Fruit fly (Drosophila melanogaster) whole organism, wandering third instar larva: ENCODE data around the gene CG6481.
A peak's percentile ranks its signal among the peaks of the same experiment; 100 is the strongest.

Experiments used
- Abd-B ChIP-seq: fragments of >200 bp; optimal IDR thresholded peaks from 2 replicates; lab custom pipeline; 2017; ENCODE audit warnings: missing biosample characterization, missing genetic modification characterization
- CG32264 ChIP-seq: fragments of 200-800 bp; sonication (Bioruptor generic); optimal IDR thresholded peaks from 2 replicates; lab custom pipeline; 2016; ENCODE audit warnings: missing biosample characterization, missing genetic modification characterization
- CG9705 ChIP-seq: fragments of 200-800 bp; sonication (Bioruptor generic); optimal IDR thresholded peaks from 2 replicates; lab custom pipeline; 2018; ENCODE audit warnings: missing biosample characterization, mild to moderate bottlenecking, missing genetic modification characterization
- CrebA ChIP-seq: fragments of 200-800 bp; sonication (Bioruptor generic); optimal IDR thresholded peaks from 2 replicates; lab custom pipeline; 2016; ENCODE audit warnings: missing biosample characterization, mild to moderate bottlenecking, missing genetic modification characterization, borderline replicate concordance
- Dfd ChIP-seq: fragments of >200 bp; optimal IDR thresholded peaks from 2 replicates; lab custom pipeline; 2017; ENCODE audit warnings: missing biosample characterization, missing genetic modification characterization
- Dif ChIP-seq: fragments of 200-275, 200-300 bp; sonication (Bioruptor generic); optimal IDR thresholded peaks from 2 replicates; lab custom pipeline; 2018; ENCODE audit warnings: missing biosample characterization, missing genetic modification characterization; ENCODE audit not compliant: partially characterized antibody
- GATAd ChIP-seq: sonication (Bioruptor generic); optimal IDR thresholded peaks from 2 replicates; lab custom pipeline; 2016; ENCODE audit warnings: missing biosample characterization, missing genetic modification characterization
- HLH106 ChIP-seq: fragments of 200-800 bp; optimal IDR thresholded peaks from 3 replicates; lab custom pipeline; 2019; ENCODE audit warnings: missing biosample characterization, mild to moderate bottlenecking, missing genetic modification characterization, moderate library complexity
- Hnf4 ChIP-seq: fragments of 200-800 bp; sonication (Bioruptor generic); optimal IDR thresholded peaks from 2 replicates; lab custom pipeline; 2016; ENCODE audit warnings: missing biosample characterization, mild to moderate bottlenecking, missing genetic modification characterization
- Hr78 ChIP-seq: fragments of >200 bp; optimal IDR thresholded peaks from 2 replicates; lab custom pipeline; 2017; ENCODE audit warnings: missing biosample characterization, missing genetic modification characterization
- Hr83 ChIP-seq: fragments of 200-300 bp; sonication (Bioruptor generic); optimal IDR thresholded peaks from 2 replicates; lab custom pipeline; 2016; ENCODE audit warnings: missing biosample characterization, mild to moderate bottlenecking, missing genetic modification characterization, moderate library complexity; ENCODE audit not compliant: poor library complexity, severe bottlenecking
- Jra ChIP-seq: sonication (Bioruptor generic); optimal IDR thresholded peaks from 2 replicates; lab custom pipeline; 2016; ENCODE audit warnings: missing biosample characterization, missing genetic modification characterization
- Mio ChIP-seq: sonication (Bioruptor generic); optimal IDR thresholded peaks from 2 replicates; lab custom pipeline; 2016; ENCODE audit warnings: missing biosample characterization, missing genetic modification characterization
- Myc ChIP-seq: fragments of >200 bp; optimal IDR thresholded peaks from 2 replicates; lab custom pipeline; 2017
- N ChIP-seq: fragments of >200 bp; optimal IDR thresholded peaks from 2 replicates; lab custom pipeline; 2018; ENCODE audit warnings: missing biosample characterization, missing external identifiers, missing genetic modification characterization
- OdsH ChIP-seq: fragments of 200-800 bp; sonication (Bioruptor generic); optimal IDR thresholded peaks from 2 replicates; lab custom pipeline; 2016; ENCODE audit warnings: missing biosample characterization, mild to moderate bottlenecking, missing genetic modification characterization
- Rel ChIP-seq, 2 experiments: fragments of 200-800 bp; sonication (Bioruptor generic) in 1 of 2; optimal IDR thresholded peaks; 2 replicates in 1 of 2; 3 replicates in 1 of 2; lab custom pipeline; 2016 to 2019; ENCODE audit warnings: mild to moderate bottlenecking in 2 of 2, missing biosample characterization in 2 of 2, missing genetic modification characterization in 2 of 2, moderate library complexity in 1 of 2
- Sp1 ChIP-seq: fragments of 200-800 bp; sonication (Bioruptor generic); optimal IDR thresholded peaks from 3 replicates; lab custom pipeline; 2019; ENCODE audit warnings: missing biosample characterization, mild to moderate bottlenecking, missing genetic modification characterization, moderate library complexity
- Vsx2 ChIP-seq: fragments of 200-300, 225-300 bp; sonication (Bioruptor generic); optimal IDR thresholded peaks from 2 replicates; lab custom pipeline; 2018; ENCODE audit warnings: missing biosample characterization, missing genetic modification characterization; ENCODE audit not compliant: partially characterized antibody
- br ChIP-seq: fragments of 200-800 bp; sonication (Bioruptor generic); optimal IDR thresholded peaks from 2 replicates; lab custom pipeline; 2016; ENCODE audit warnings: missing biosample characterization, missing genetic modification characterization
- brk ChIP-seq: fragments of 200-800 bp; sonication (Bioruptor generic); optimal IDR thresholded peaks from 2 replicates; lab custom pipeline; 2016; ENCODE audit warnings: missing biosample characterization, mild to moderate bottlenecking, missing genetic modification characterization
- dl ChIP-seq, 2 experiments: fragments of 175-275, 200-275 bp in 1 of 2; fragments of 200-275 bp in 1 of 2; sonication (Bioruptor generic); optimal IDR thresholded peaks; lab custom pipeline; 2018; ENCODE audit warnings: mild to moderate bottlenecking in 2 of 2, missing biosample characterization in 2 of 2, missing genetic modification characterization in 2 of 2, moderate library complexity in 2 of 2; ENCODE audit not compliant: partially characterized antibody in 2 of 2, insufficient read depth in 1 of 2
- dmrt93B ChIP-seq: fragments of 200-800 bp; sonication (Bioruptor generic); optimal IDR thresholded peaks from 2 replicates; lab custom pipeline; 2018; ENCODE audit warnings: missing biosample characterization, mild to moderate bottlenecking, missing genetic modification characterization
- dsf ChIP-seq: sonication (Bioruptor generic); optimal IDR thresholded peaks from 2 replicates; lab custom pipeline; 2016; ENCODE audit warnings: missing biosample characterization, missing genetic modification characterization, borderline replicate concordance
- ey ChIP-seq: fragments of 200-800 bp; sonication (Bioruptor generic); optimal IDR thresholded peaks from 2 replicates; lab custom pipeline; 2016; ENCODE audit warnings: missing biosample characterization, missing genetic modification characterization
- foxo ChIP-seq, 2 experiments: fragments of 200-800 bp; sonication (Bioruptor generic); optimal IDR thresholded peaks; 2 replicates in 1 of 2; 3 replicates in 1 of 2; lab custom pipeline; 2016 to 2017; ENCODE audit warnings: missing biosample characterization in 2 of 2, missing genetic modification characterization in 2 of 2
- fru ChIP-seq: fragments of 200-800 bp; sonication (Bioruptor generic); optimal IDR thresholded peaks from 3 replicates; lab custom pipeline; 2016; ENCODE audit warnings: missing biosample characterization, mild to moderate bottlenecking, missing genetic modification characterization
- h ChIP-seq: fragments of 200-800 bp; sonication (Bioruptor generic); optimal IDR thresholded peaks from 3 replicates; lab custom pipeline; 2016; ENCODE audit warnings: missing biosample characterization, mild to moderate bottlenecking, missing genetic modification characterization
- jim ChIP-seq: fragments of 175-275, 200-325 bp; sonication (Bioruptor generic); optimal IDR thresholded peaks from 2 replicates; lab custom pipeline; 2016; ENCODE audit warnings: missing biosample characterization, mild to moderate bottlenecking, missing genetic modification characterization
- lola ChIP-seq: fragments of >200 bp; optimal IDR thresholded peaks from 2 replicates; lab custom pipeline; 2017; ENCODE audit warnings: missing biosample characterization, missing genetic modification characterization
- pan ChIP-seq: fragments of >200 bp; optimal IDR thresholded peaks from 2 replicates; lab custom pipeline; 2017
- psq ChIP-seq: fragments of 200-800 bp; sonication (Bioruptor generic); optimal IDR thresholded peaks from 3 replicates; lab custom pipeline; 2017; ENCODE audit warnings: missing biosample characterization, mild to moderate bottlenecking, missing genetic modification characterization, moderate library complexity
- rgr ChIP-seq: fragments of 200-800 bp; sonication (Bioruptor generic); optimal IDR thresholded peaks from 3 replicates; lab custom pipeline; 2016; ENCODE audit warnings: missing biosample characterization, mild to moderate bottlenecking, missing genetic modification characterization
- sage ChIP-seq: fragments of 200-800 bp; sonication (Bioruptor generic); optimal IDR thresholded peaks from 2 replicates; lab custom pipeline; 2016; ENCODE audit warnings: missing biosample characterization, mild to moderate bottlenecking, missing genetic modification characterization
- sv ChIP-seq: fragments of 200-800 bp; sonication (Bioruptor generic); optimal IDR thresholded peaks from 3 replicates; lab custom pipeline; 2016; ENCODE audit warnings: missing biosample characterization, missing genetic modification characterization
- tai ChIP-seq: sonication (Bioruptor generic); optimal IDR thresholded peaks from 2 replicates; lab custom pipeline; 2016; ENCODE audit warnings: missing biosample characterization, missing genetic modification characterization
- usp ChIP-seq: fragments of >200 bp; optimal IDR thresholded peaks from 2 replicates; lab custom pipeline; 2017; ENCODE audit warnings: missing biosample characterization, missing genetic modification characterization
- woc ChIP-seq: sonication (Bioruptor generic); optimal IDR thresholded peaks from 2 replicates; lab custom pipeline; 2016; ENCODE audit warnings: missing biosample characterization, mild to moderate bottlenecking, missing genetic modification characterization

CG6481 gene

dm6 chrX:18560584-18560983 is 38.3 kb upstream of the CG6481 start:
- TF ChIP-seq fru (GFP tag; lab: Kevin White, UChicago): no peak
- TF ChIP-seq, all 38 proteins: peak for 0

DNA sequence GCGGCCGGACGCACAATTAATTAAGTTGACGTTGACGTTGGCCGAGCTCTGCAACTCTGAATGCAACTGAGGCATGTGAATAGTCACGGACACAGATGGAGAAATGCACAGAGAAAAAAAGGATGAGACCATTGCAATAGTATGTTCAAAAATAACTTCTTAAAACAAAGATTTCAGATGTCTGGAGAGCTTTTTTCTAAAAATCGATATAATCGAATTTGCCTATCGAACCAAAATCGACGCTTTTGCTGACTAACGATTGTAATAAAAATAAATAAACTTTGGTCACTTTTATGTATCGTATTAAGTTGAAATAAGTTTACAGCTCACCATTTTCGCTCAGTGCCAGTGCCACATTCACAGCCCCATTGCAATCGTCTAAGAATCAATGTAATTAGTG is 36.3 kb upstream of the CG6481 start:
- no peak for TF ChIP-seq Hr78 (GFP tag; lab: Kevin White, UChicago)
- TF ChIP-seq h (GFP tag; lab: Kevin White, UChicago): no peak
- TF ChIP-seq brk: no peak
- TF ChIP-seq Jra (GFP tag; lab: Kevin White, UChicago): no peak
- no peak for TF ChIP-seq fru (GFP tag; lab: Kevin White, UChicago)
- TF ChIP-seq sv: no peak
- TF ChIP-seq Dif (GFP tag; lab: Kevin White, UChicago): no peak
- TF ChIP-seq HLH106 (tag; lab: Kevin White, UChicago): no peak
- TF ChIP-seq Vsx2: no peak
- TF ChIP-seq sage: no peak
- TF ChIP-seq dl (GFP tag; optimal IDR thresholded peaks at IDR 0.05; lab: Kevin White, UChicago; ENCODE audit: insufficient read depth in 1 of 2, partially characterized antibody in 2 of 2): no peak
- no peak for TF ChIP-seq rgr (GFP tag; lab: Kevin White, UChicago)
- no peak for TF ChIP-seq usp (GFP tag; lab: Kevin White, UChicago)
- TF ChIP-seq pan (lab: Kevin White, UChicago): no peak
- no peak for TF ChIP-seq foxo (GFP tag; optimal IDR thresholded peaks at IDR 0.05; lab: Kevin White, UChicago)
- no peak for TF ChIP-seq lola (GFP tag; lab: Kevin White, UChicago)
- TF ChIP-seq, all 38 proteins: peak for 0

DNA sequence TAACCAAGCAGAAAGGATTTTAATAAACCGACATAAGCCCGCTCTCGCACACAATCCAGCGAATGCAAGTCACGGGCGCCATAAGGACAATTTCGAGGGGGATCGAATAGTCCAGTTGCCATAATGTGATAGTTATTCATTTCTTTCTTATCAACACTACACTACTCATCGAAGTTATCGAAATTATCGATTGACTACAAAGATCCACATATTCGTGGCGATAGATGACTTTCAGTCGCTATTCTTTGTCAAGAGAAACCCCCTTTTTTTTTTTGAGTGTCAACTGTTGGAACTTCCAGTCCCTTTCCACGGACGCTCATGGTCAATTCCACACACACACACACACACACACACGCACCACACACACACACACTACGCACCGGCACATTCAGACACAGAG is 32.3 kb upstream of the CG6481 start:
- TF ChIP-seq jim (GFP tag; lab: Kevin White, UChicago): no peak
- peak; percentile 27 for TF ChIP-seq woc
- TF ChIP-seq Rel (GFP tag; optimal IDR thresholded peaks at IDR 0.05; lab: Kevin White, UChicago): no peak
- TF ChIP-seq Rel (tag; optimal IDR thresholded peaks at IDR 0.05; lab: Kevin White, UChicago): no peak
- TF ChIP-seq Mio (GFP tag; lab: Kevin White, UChicago): no peak
- TF ChIP-seq tai (GFP tag; lab: Kevin White, UChicago): no peak
- TF ChIP-seq Jra (GFP tag; lab: Kevin White, UChicago): peak; percentile 24
- TF ChIP-seq ey (GFP tag; lab: Kevin White, UChicago): peak; percentile 80
- TF ChIP-seq N: no peak
- no peak for TF ChIP-seq Hr83 (GFP tag; lab: Kevin White, UChicago)
- TF ChIP-seq fru (GFP tag; lab: Kevin White, UChicago): peak; percentile 75
- TF ChIP-seq rgr (GFP tag; lab: Kevin White, UChicago): peak; percentile 50
- no peak for TF ChIP-seq brk
- TF ChIP-seq lola (GFP tag; lab: Kevin White, UChicago): no peak
- no peak for TF ChIP-seq CG32264 (GFP tag; lab: Kevin White, UChicago)
- TF ChIP-seq Sp1 (GFP tag; lab: Kevin White, UChicago): peak; percentile 73
- no peak for TF ChIP-seq Vsx2
- TF ChIP-seq pan (lab: Kevin White, UChicago): no peak
- TF ChIP-seq Dif (GFP tag; lab: Kevin White, UChicago): no peak
- peak; percentile 41 for TF ChIP-seq Hnf4 (GFP tag; lab: Kevin White, UChicago)
- peak; percentile 60 for TF ChIP-seq br
- TF ChIP-seq dsf (GFP tag; lab: Kevin White, UChicago): no peak
- peak; percentile 53 for TF ChIP-seq psq (GFP tag; lab: Kevin White, UChicago)
- TF ChIP-seq Abd-B (GFP tag; lab: Kevin White, UChicago): no peak
- TF ChIP-seq CrebA (GFP tag; lab: Kevin White, UChicago): no peak
- TF ChIP-seq usp (GFP tag; lab: Kevin White, UChicago): no peak
- TF ChIP-seq CG9705 (GFP tag; lab: Kevin White, UChicago): peak; percentile 52
- peak; percentile 86 for TF ChIP-seq Dfd (GFP tag; lab: Kevin White, UChicago)
- no peak for TF ChIP-seq sage
- no peak for TF ChIP-seq sv
- no peak for TF ChIP-seq dl (GFP tag; optimal IDR thresholded peaks at IDR 0.05; lab: Kevin White, UChicago; ENCODE audit: insufficient read depth in 1 of 2, partially characterized antibody in 2 of 2)
- TF ChIP-seq Hr78 (GFP tag; lab: Kevin White, UChicago): no peak
- peak; percentile 71 for TF ChIP-seq dmrt93B (GFP tag; lab: Kevin White, UChicago)
- peak; percentile 64 for TF ChIP-seq OdsH (GFP tag; lab: Kevin White, UChicago)
- no peak for TF ChIP-seq GATAd (GFP tag; lab: Kevin White, UChicago)
- TF ChIP-seq h (GFP tag; lab: Kevin White, UChicago): peak; percentile 65
- TF ChIP-seq Myc (lab: Kevin White, UChicago): no peak
- peak; percentile 72 for TF ChIP-seq HLH106 (tag; lab: Kevin White, UChicago)
- peak in 1 of 2 experiments; percentile 78 for TF ChIP-seq foxo (GFP tag; optimal IDR thresholded peaks at IDR 0.05; lab: Kevin White, UChicago)
